Fruit fly (Drosophila melanogaster) whole organism, wandering third instar larva: Measurements from ENCODE around the gene bor.

ENCODE experiments used
- OdsH ChIP-seq: fragments of 200-800 bp; sonication (Bioruptor generic); optimal IDR thresholded peaks from 2 replicates; lab custom pipeline; 2016; ENCODE audit warnings: missing biosample characterization, mild to moderate bottlenecking, missing genetic modification characterization
- br ChIP-seq: fragments of 200-800 bp; sonication (Bioruptor generic); optimal IDR thresholded peaks from 2 replicates; lab custom pipeline; 2016; ENCODE audit warnings: missing biosample characterization, missing genetic modification characterization
- dsf ChIP-seq: sonication (Bioruptor generic); optimal IDR thresholded peaks from 2 replicates; lab custom pipeline; 2016; ENCODE audit warnings: missing biosample characterization, missing genetic modification characterization, borderline replicate concordance
- fru ChIP-seq: fragments of 200-800 bp; sonication (Bioruptor generic); optimal IDR thresholded peaks from 3 replicates; lab custom pipeline; 2016; ENCODE audit warnings: missing biosample characterization, mild to moderate bottlenecking, missing genetic modification characterization
- h ChIP-seq: fragments of 200-800 bp; sonication (Bioruptor generic); optimal IDR thresholded peaks from 3 replicates; lab custom pipeline; 2016; ENCODE audit warnings: missing biosample characterization, mild to moderate bottlenecking, missing genetic modification characterization
- woc ChIP-seq: sonication (Bioruptor generic); optimal IDR thresholded peaks from 2 replicates; lab custom pipeline; 2016; ENCODE audit warnings: missing biosample characterization, mild to moderate bottlenecking, missing genetic modification characterization

DNA sequence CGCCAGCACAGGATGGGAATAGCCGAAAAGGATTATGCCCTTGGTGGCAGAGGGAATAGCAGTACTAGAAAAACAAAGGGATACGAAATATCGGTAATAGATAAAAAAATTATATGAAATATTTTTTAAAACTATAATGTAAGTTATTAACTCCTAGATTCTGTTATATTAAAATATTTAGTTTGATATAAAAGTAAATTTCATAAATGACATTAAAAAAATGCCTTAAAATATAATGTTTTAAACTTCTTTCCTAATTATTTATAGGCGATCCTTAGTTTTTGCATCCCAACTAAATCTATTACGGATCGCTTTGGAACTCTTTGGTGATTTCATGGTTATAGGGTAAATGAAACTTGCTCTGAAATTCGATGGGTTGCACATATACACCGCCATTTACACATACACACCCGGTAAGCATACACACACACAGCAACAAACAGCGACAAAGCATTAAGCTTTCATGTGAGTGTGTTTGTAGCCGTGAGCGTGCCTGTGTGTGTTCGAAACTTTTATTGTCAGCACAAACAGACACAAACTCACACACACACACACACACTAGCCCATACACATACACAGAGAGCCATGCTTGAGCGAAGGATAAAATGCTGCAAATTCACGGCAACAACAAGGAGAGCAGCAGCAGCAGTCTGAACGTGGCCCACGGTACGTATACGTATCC, 50.0 kb downstream of the bor start:
- TF ChIP-seq OdsH (GFP tag; lab: Kevin White, UChicago) (no peak), woc (no peak), dsf (no peak), h (no peak), fru (no peak), br (no peak)
